Worm (Caenorhabditis elegans) whole organism, midembryonic: ENCODE results near the gene F21D9.4.
A peak's percentile ranks its signal among the peaks of the same experiment; 100 is the strongest.

Experiments
- T22C8.4 ChIP-seq: fragments of 200-800 bp; sonication (Bioruptor generic); IDR thresholded peaks from 2 replicates; pipeline ENCODE4 v1.3.6; 2022; ENCODE audit warnings: missing genetic modification characterization, missing compliant biosample characterization
- cog-1 ChIP-seq: sonication (generic microtip); optimal IDR thresholded peaks from 2 replicates; lab custom pipeline; 2016; ENCODE audit warnings: missing genetic modification characterization, missing compliant biosample characterization
- flt-1 ChIP-seq: fragments of 200-800 bp; sonication (Bioruptor generic); IDR thresholded peaks from 2 replicates; pipeline ENCODE4 v1.3.6; 2022; ENCODE audit warnings: missing genetic modification characterization, missing compliant biosample characterization
- klf-2 ChIP-seq: fragments of 200-800 bp; sonication (Bioruptor generic); conservative IDR thresholded peaks from 2 replicates; pipeline ENCODE4 v1.3.6; 2022; ENCODE audit warnings: missing genetic modification reagents, missing genetic modification characterization, missing compliant biosample characterization
- med-1 ChIP-seq: sonication (generic microtip); optimal IDR thresholded peaks from 2 replicates; lab custom pipeline; 2017; ENCODE audit warnings: missing genetic modification characterization, mild to moderate bottlenecking, missing compliant biosample characterization, antibody characterized with exemption, missing genetic modification reagents; ENCODE audit not compliant: insufficient read depth
- ref-1 ChIP-seq: fragments of 200-800 bp; sonication (Bioruptor generic); conservative IDR thresholded peaks from 2 replicates; pipeline ENCODE4 v1.3.6; 2022; ENCODE audit warnings: missing genetic modification reagents, missing genetic modification characterization, missing compliant biosample characterization
- tab-1 ChIP-seq: fragments of 200-800 bp; sonication (Bioruptor generic); IDR thresholded peaks from 2 replicates; pipeline ENCODE4 v1.3.6; 2022; ENCODE audit warnings: missing genetic modification characterization, missing compliant biosample characterization
- ztf-29 ChIP-seq: fragments of 200-800 bp; sonication (Bioruptor generic); IDR thresholded peaks from 2 replicates; pipeline ENCODE4 v1.3.6; 2022; ENCODE audit warnings: missing genetic modification reagents, missing genetic modification characterization, missing compliant biosample characterization

F21D9.4 gene

ce11 chrV:19301934-19302333, 48.3 kb downstream of the F21D9.4 start, which contains the start of gene fbxb-62:
TSS of gene fbxb-62 (minus strand) at chrV:19302034.
- no peak for TF ChIP-seq flt-1 (GFP tag; lab: Robert Waterston, UW)
- TF ChIP-seq T22C8.4 (GFP tag; lab: Robert Waterston, UW), result 0 out of 2 replicates have a peak, but pooled peaks have one; percentile 29
- no peak for TF ChIP-seq ztf-29
- TF ChIP-seq klf-2 (GFP tag; lab: Robert Waterston, UW), result no peak
- TF ChIP-seq cog-1, result no peak
- no peak for TF ChIP-seq tab-1
- no peak for TF ChIP-seq ref-1 (GFP tag; lab: Robert Waterston, UW)
- no peak for TF ChIP-seq med-1 (GFP tag; lab: Kevin White, UChicago)

ce11 chrV:19303589-19304174, 50.1 kb downstream of the F21D9.4 start, which contains the start of the genes fbxb-63 and fbxb-61:
TSS of gene fbxb-63 (minus strand) at chrV:19303730.
TSS of gene fbxb-61 (plus strand) at chrV:19304124.
- TF ChIP-seq cog-1 (no peak), T22C8.4 (GFP tag; lab: Robert Waterston, UW) (peak; percentile 63; the same call in 1 of the 2 replicates)
